Worm (Caenorhabditis elegans): ENCODE data around the gene dmd-8.

Gene dmd-8

ce11 chrV:376790-377189, 40.5 kb upstream of the dmd-8 start:
- TF ChIP-seq dmd-6 (GFP tag; IDR thresholded peaks at IDR 0.05) (peak; percentile 19; the same call in 1 of the 2 replicates), vab-7 (GFP tag; IDR thresholded peaks at IDR 0.05) (no peak), pqm-1 (tag; optimal IDR thresholded peaks at IDR 0.05) (peak; percentile 68)

ce11 chrV:373192-373591, 36.9 kb upstream of the dmd-8 start:
- TF ChIP-seq tra-1 (GFP tag; IDR thresholded peaks at IDR 0.05) (no peak), set-16 (GFP tag; IDR thresholded peaks at IDR 0.05) (peak; percentile 81), mxl-2 (GFP tag; conservative IDR thresholded peaks at IDR 0.05) (no peak), egl-27 (tag; optimal IDR thresholded peaks at IDR 0.05) (no peak), unc-62 (GFP tag; optimal IDR thresholded peaks at IDR 0.05 in 1 of 2) (peak in 1 of 2 experiments; percentile 22), unc-62 (tag; optimal IDR thresholded peaks at IDR 0.05) (no peak), daf-8 (GFP tag; IDR thresholded peaks at IDR 0.05) (no peak), daf-12 (tag; optimal IDR thresholded peaks at IDR 0.05) (no peak)

ce11 chrV:370033-370432, 33.8 kb upstream of the dmd-8 start, which contains the start of gene mltn-7:
Gene mltn-7 (plus strand): TSS chrV:370333.
- TF ChIP-seq lin-38 (GFP tag; IDR thresholded peaks at IDR 0.05): no peak
- no peak for TF ChIP-seq spr-1 (tag; optimal IDR thresholded peaks at IDR 0.05)
- TF ChIP-seq egl-27 (tag; optimal IDR thresholded peaks at IDR 0.05): no peak
- TF ChIP-seq cey-2 (tag; optimal IDR thresholded peaks at IDR 0.05; ENCODE audit: borderline replicate concordance, insufficient read depth): no peak
- TF ChIP-seq ama-1 (optimal IDR thresholded peaks at IDR 0.05): no peak
- no peak for TF ChIP-seq lin-13 (GFP tag; optimal IDR thresholded peaks at IDR 0.05)
- no peak for TF ChIP-seq nhr-11 (tag; optimal IDR thresholded peaks at IDR 0.05)
- TF ChIP-seq snpc-4 (tag; optimal IDR thresholded peaks at IDR 0.05): no peak
- no peak for TF ChIP-seq hlh-11 (tag; optimal IDR thresholded peaks at IDR 0.05)
- no peak for TF ChIP-seq nhr-10 (tag; optimal IDR thresholded peaks at IDR 0.05)
- no peak for TF ChIP-seq nhr-77 (tag; optimal IDR thresholded peaks at IDR 0.05)
- TF ChIP-seq ztf-11 (tag; optimal IDR thresholded peaks at IDR 0.05): no peak
- no peak for TF ChIP-seq php-3 (GFP tag; IDR thresholded peaks at IDR 0.05)
- TF ChIP-seq daf-19 (GFP tag; conservative IDR thresholded peaks at IDR 0.05): no peak

ce11 chrV:364650-365049, 28.4 kb upstream of the dmd-8 start, which contains the start of gene mltn-6:
Gene mltn-6 (plus strand): TSS chrV:364950.
- no peak for TF ChIP-seq lin-1 (GFP tag; IDR thresholded peaks at IDR 0.05)

ce11 chrV:361291-361690, 25.0 kb upstream of the dmd-8 start:
- TF ChIP-seq set-16 (GFP tag; IDR thresholded peaks at IDR 0.05): peak; percentile 53; the same call in 1 of the 2 replicates
- no peak for TF ChIP-seq snpc-1.2 (GFP tag; IDR thresholded peaks at IDR 0.05)
- no peak for TF ChIP-seq mxl-3 (GFP tag; optimal IDR thresholded peaks at IDR 0.05)
- TF ChIP-seq spr-3 (GFP tag; optimal IDR thresholded peaks at IDR 0.05): no peak

ce11 chrV:360068-360467, 23.8 kb upstream of the dmd-8 start:
- TF ChIP-seq aha-1 (tag) (peak; percentile 71), ces-1 (GFP tag; optimal IDR thresholded peaks at IDR 0.05) (no peak)

ce11 chrV:359466-359865, 23.2 kb upstream of the dmd-8 start, which contains the start of gene T22H9.1:
Gene T22H9.1 (plus strand): TSS chrV:359766.
- TF ChIP-seq zfp-2 (tag; optimal IDR thresholded peaks at IDR 0.05) (no peak), daf-8 (GFP tag; IDR thresholded peaks at IDR 0.05) (no peak), madf-9 (GFP tag; conservative IDR thresholded peaks at IDR 0.05) (no peak), fos-1 (tag; optimal IDR thresholded peaks at IDR 0.05) (no peak), nhr-25 (tag; optimal IDR thresholded peaks at IDR 0.05; ENCODE audit: borderline replicate concordance, insufficient read depth) (no peak)

Data from whole organism, L4 larva.